Worm (Caenorhabditis elegans): Measurements from ENCODE around the gene col-174.

The col-174 gene

DNA sequence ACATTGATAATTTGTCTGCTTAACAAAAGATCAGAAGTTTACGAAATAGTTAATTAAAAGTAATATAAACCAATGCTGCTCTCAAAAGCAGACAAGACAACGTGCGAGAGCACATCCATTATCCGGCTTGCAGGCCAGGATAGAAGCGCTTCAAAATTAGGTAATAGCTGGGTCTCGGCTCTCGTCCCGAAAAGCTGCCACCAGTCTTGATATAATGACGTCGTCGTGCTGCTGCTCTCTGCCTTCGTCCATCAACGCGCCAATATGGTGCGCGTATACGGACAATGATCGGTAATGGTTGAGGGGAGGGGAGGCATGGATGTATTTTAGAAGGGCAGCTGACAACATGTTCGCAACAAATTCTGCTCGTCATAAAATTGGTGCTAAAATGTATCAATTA, 12.2 kb upstream of the col-174 start:
- TF ChIP-seq daf-16 (GFP tag; optimal IDR thresholded peaks at IDR 0.05) = no peak
- no peak for TF ChIP-seq daf-16 (tag; optimal IDR thresholded peaks at IDR 0.05)
- TF ChIP-seq egl-43 (GFP tag; IDR thresholded peaks at IDR 0.05) = peak; percentile 60; the same call in 1 of the 2 replicates

- TF ChIP-seq set-16 (GFP tag; IDR thresholded peaks at IDR 0.05) = peak; percentile 87; the same call in 1 of the 2 replicates
- TF ChIP-seq nhr-111 (GFP tag; optimal IDR thresholded peaks at IDR 0.05) = no peak
- TF ChIP-seq R02D3.7 (tag; optimal IDR thresholded peaks at IDR 0.05) = no peak
- TF ChIP-seq dmd-8 (GFP tag; IDR thresholded peaks at IDR 0.05) = 0 out of 2 replicates have a peak, but pooled peaks have one; percentile 16
- peak; percentile 84 for TF ChIP-seq aha-1 (tag)
These were observed 9.7 kb upstream of the col-174 start for ce11 chrX:7536869-7537268.

- TF ChIP-seq ctbp-1 (GFP tag; IDR thresholded peaks at IDR 0.05) (no peak), unc-62 (GFP tag; optimal IDR thresholded peaks at IDR 0.05 in 1 of 2) (peak in 1 of 2 experiments; percentile 41), unc-62 (tag; optimal IDR thresholded peaks at IDR 0.05) (no peak), spr-3 (GFP tag; optimal IDR thresholded peaks at IDR 0.05) (no peak), nhr-237 (tag; optimal IDR thresholded peaks at IDR 0.05) (no peak), nhr-48 (tag; optimal IDR thresholded peaks at IDR 0.05) (no peak), F10B5.3 (tag; optimal IDR thresholded peaks at IDR 0.05) (no peak), nhr-6 (tag; optimal IDR thresholded peaks at IDR 0.05) (no peak), nhr-111 (GFP tag; optimal IDR thresholded peaks at IDR 0.05) (no peak)
These were observed 8.8 kb upstream of the col-174 start, which contains the start of gene dpy-7 for ce11 chrX:7537742-7538268. Gene dpy-7, minus strand, starts transcription at chrX:7537792.

DNA sequence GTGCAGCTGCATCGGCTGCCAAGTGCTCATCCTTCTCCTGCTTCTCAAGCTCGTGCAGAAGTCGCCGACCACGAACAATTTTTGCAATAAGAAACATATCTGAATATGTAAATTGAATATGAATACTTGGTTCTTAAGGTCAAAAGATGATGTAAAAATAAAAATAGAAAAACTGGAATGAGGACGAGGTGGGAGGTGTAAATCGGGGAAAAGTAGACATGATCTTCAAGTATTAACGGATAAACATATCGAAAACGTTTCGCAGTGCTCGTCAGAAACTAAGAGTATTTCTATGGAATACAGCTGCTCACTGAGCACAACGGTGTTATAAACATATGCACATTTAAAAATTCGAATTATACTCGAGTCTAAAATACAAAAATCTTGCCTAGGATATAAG, 6.6 kb upstream of the col-174 start, which contains the start of gene glb-16:
glb-16 (minus strand) TSS at position 101 of the 400 bp plus-strand sequence.
- TF ChIP-seq sdz-12 (GFP tag; optimal IDR thresholded peaks at IDR 0.05) (no peak), R02D3.7 (tag; optimal IDR thresholded peaks at IDR 0.05) (no peak), lin-15B (tag; optimal IDR thresholded peaks at IDR 0.05) (no peak)

DNA sequence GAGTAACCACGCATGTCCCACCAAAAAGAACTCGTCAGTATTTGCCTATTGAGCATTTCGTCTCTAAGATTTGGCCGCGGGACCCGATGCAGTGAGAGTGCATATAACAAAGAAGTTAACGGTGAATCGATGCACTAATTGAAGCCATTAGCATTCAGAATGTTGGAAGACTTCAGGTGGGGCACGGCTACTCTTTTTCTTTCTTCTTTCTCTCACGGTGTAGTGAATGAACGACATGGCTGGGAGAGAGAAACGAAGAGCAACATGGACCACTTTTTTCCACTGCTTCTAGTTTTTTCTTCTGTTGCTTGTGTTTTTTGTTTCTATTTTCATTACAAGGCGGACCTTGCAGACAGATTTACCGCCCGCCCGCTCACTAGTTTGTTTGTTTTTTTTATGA, 5.5 kb upstream of the col-174 start:
- TF ChIP-seq unc-62 (GFP tag; optimal IDR thresholded peaks at IDR 0.05 in 1 of 2) (peak in 1 of 2 experiments; percentile 91), unc-62 (tag; optimal IDR thresholded peaks at IDR 0.05) (no peak), zfp-3 (GFP tag; conservative IDR thresholded peaks at IDR 0.05) (no peak)

DNA sequence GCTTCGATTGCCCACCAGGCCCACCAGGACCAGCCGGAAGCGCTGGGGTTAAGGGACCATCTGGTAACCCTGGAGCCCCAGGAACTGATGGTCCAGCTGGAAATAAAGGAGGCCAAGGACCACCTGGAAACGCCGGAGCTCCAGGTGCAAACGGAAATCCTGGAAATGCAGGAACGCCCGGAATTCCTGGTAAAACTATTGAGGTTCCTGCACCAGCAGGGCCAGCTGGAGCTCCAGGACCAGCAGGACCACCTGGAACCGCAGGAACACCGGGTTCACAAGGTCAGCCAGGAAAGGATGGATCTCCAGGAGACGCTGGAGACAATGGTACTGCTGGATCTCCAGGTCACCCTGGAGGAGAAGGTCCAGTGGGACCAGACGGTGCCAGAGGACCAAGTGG, 1.1 kb downstream of the col-174 start:
- TF ChIP-seq F37D6.2 (tag; optimal IDR thresholded peaks at IDR 0.05) = no peak
- TF ChIP-seq madf-9 (GFP tag; conservative IDR thresholded peaks at IDR 0.05) = no peak
- no peak for TF ChIP-seq zfp-2 (tag; optimal IDR thresholded peaks at IDR 0.05)
- 0 out of 4 replicates have a peak, but pooled peaks of 1 of the 2 experiments have one; percentile 22 for TF ChIP-seq madf-5 (GFP tag; IDR thresholded peaks at IDR 0.05)
- peak; percentile 89 for TF ChIP-seq set-16 (GFP tag; IDR thresholded peaks at IDR 0.05)
- no peak for TF ChIP-seq pha-4 (GFP tag; IDR thresholded peaks at IDR 0.05)
- no peak for TF ChIP-seq pha-4 (tag; optimal IDR thresholded peaks at IDR 0.05)
- TF ChIP-seq F26F4.8 (GFP tag; conservative IDR thresholded peaks at IDR 0.05) = no peak
- TF ChIP-seq lir-3 (tag; optimal IDR thresholded peaks at IDR 0.05) = no peak
- TF ChIP-seq tag-97 (GFP tag; IDR thresholded peaks at IDR 0.05) = no peak

DNA sequence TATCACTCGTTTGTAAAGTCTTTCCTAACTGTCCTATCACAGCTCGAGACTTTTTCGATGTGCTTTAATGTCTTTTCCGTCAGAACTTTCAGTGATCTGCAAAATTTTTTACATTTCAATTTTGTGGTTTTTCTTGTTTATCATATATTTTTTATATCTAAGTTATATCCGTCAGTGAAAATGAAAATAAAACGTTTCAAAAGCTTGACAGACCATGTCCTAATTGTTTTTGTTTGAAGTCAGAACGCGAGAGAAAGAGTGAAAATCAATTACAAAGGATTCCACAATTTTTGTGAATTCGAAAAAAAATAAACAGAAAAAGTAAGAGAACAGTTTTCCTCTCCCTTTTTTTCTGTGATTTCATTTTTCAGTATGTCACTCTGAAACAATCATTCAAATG, 1.5 kb downstream of the col-174 start, which contains the start of gene F46C8.1:
F46C8.1 (plus strand) TSS at position 301 of the 400 bp plus-strand sequence.
- TF ChIP-seq hlh-11 (tag; optimal IDR thresholded peaks at IDR 0.05) (no peak), fkh-10 (GFP tag; optimal IDR thresholded peaks at IDR 0.05) (no peak), nhr-10 (tag; optimal IDR thresholded peaks at IDR 0.05) (no peak), ztf-7 (tag; optimal IDR thresholded peaks at IDR 0.05) (no peak), vab-7 (GFP tag; IDR thresholded peaks at IDR 0.05) (no peak), nhr-41 (GFP tag; IDR thresholded peaks at IDR 0.05) (no peak), daf-19 (GFP tag; conservative IDR thresholded peaks at IDR 0.05) (no peak), tra-1 (GFP tag; IDR thresholded peaks at IDR 0.05) (no peak), nhr-77 (tag; optimal IDR thresholded peaks at IDR 0.05) (no peak), unc-62 (GFP tag; optimal IDR thresholded peaks at IDR 0.05 in 1 of 2) (no peak), unc-62 (tag; optimal IDR thresholded peaks at IDR 0.05) (no peak), zip-2 (tag; optimal IDR thresholded peaks at IDR 0.05) (no peak), ceh-20 (GFP tag; IDR thresholded peaks at IDR 0.05) (no peak), Y75B8A.6 (GFP tag; IDR thresholded peaks at IDR 0.05) (no peak), snpc-4 (tag; optimal IDR thresholded peaks at IDR 0.05) (no peak), nhr-25 (tag; optimal IDR thresholded peaks at IDR 0.05; ENCODE audit: borderline replicate concordance, insufficient read depth) (no peak)
